Worm (Caenorhabditis elegans) whole organism, late embryonic: ENCODE results near the gene C09G12.17.

Source experiments
- ceh-45 ChIP-seq: fragments of 200-800 bp; sonication (Bioruptor generic); IDR thresholded peaks from 2 replicates; pipeline ENCODE4 v1.3.6; 2022; ENCODE audit warnings: missing genetic modification reagents, missing genetic modification characterization, missing compliant biosample characterization
- ceh-48 ChIP-seq: sonication (generic microtip); optimal IDR thresholded peaks from 2 replicates; lab custom pipeline; 2016; ENCODE audit warnings: missing genetic modification characterization, inconsistent platforms, missing compliant biosample characterization
- fkh-10 ChIP-seq: fragments of 150-350 bp; optimal IDR thresholded peaks from 2 replicates; lab custom pipeline; 2014; ENCODE audit warnings: missing biosample characterization, missing genetic modification reagents, missing genetic modification characterization
- pax-1 ChIP-seq: fragments of 150-350 bp; optimal IDR thresholded peaks from 2 replicates; lab custom pipeline; 2014; ENCODE audit warnings: missing biosample characterization, missing genetic modification characterization

ce11 chrIV:3481760-3482159 is 14.5 kb downstream of the C09G12.17 start, which contains the start of gene srz-37:
- TF ChIP-seq ceh-45 (GFP tag; lab: Robert Waterston, UW) (no peak), pax-1 (no peak), ceh-48 (no peak), fkh-10 (GFP tag; lab: Kevin White, UChicago) (no peak)
